Fruit fly (Drosophila melanogaster) whole organism, wandering third instar larva: ENCODE data around the gene CheA29a.

Source experiments
- Abd-B ChIP-seq: fragments of >200 bp; optimal IDR thresholded peaks from 2 replicates; lab custom pipeline; 2017; ENCODE audit warnings: missing biosample characterization, missing genetic modification characterization
- CG32264 ChIP-seq: fragments of 200-800 bp; sonication (Bioruptor generic); optimal IDR thresholded peaks from 2 replicates; lab custom pipeline; 2016; ENCODE audit warnings: missing biosample characterization, missing genetic modification characterization
- CG9705 ChIP-seq: fragments of 200-800 bp; sonication (Bioruptor generic); optimal IDR thresholded peaks from 2 replicates; lab custom pipeline; 2018; ENCODE audit warnings: missing biosample characterization, mild to moderate bottlenecking, missing genetic modification characterization
- GATAd ChIP-seq: sonication (Bioruptor generic); optimal IDR thresholded peaks from 2 replicates; lab custom pipeline; 2016; ENCODE audit warnings: missing biosample characterization, missing genetic modification characterization
- HLH106 ChIP-seq: fragments of 200-800 bp; optimal IDR thresholded peaks from 3 replicates; lab custom pipeline; 2019; ENCODE audit warnings: missing biosample characterization, mild to moderate bottlenecking, missing genetic modification characterization, moderate library complexity
- Hnf4 ChIP-seq: fragments of 200-800 bp; sonication (Bioruptor generic); optimal IDR thresholded peaks from 2 replicates; lab custom pipeline; 2016; ENCODE audit warnings: missing biosample characterization, mild to moderate bottlenecking, missing genetic modification characterization
- Hr78 ChIP-seq: fragments of >200 bp; optimal IDR thresholded peaks from 2 replicates; lab custom pipeline; 2017; ENCODE audit warnings: missing biosample characterization, missing genetic modification characterization
- Hr83 ChIP-seq: fragments of 200-300 bp; sonication (Bioruptor generic); optimal IDR thresholded peaks from 2 replicates; lab custom pipeline; 2016; ENCODE audit warnings: missing biosample characterization, mild to moderate bottlenecking, missing genetic modification characterization, moderate library complexity; ENCODE audit not compliant: poor library complexity, severe bottlenecking
- Jra ChIP-seq: sonication (Bioruptor generic); optimal IDR thresholded peaks from 2 replicates; lab custom pipeline; 2016; ENCODE audit warnings: missing biosample characterization, missing genetic modification characterization
- Myc ChIP-seq: fragments of >200 bp; optimal IDR thresholded peaks from 2 replicates; lab custom pipeline; 2017
- OdsH ChIP-seq: fragments of 200-800 bp; sonication (Bioruptor generic); optimal IDR thresholded peaks from 2 replicates; lab custom pipeline; 2016; ENCODE audit warnings: missing biosample characterization, mild to moderate bottlenecking, missing genetic modification characterization
- Rel ChIP-seq, 2 experiments: fragments of 200-800 bp; sonication (Bioruptor generic) in 1 of 2; optimal IDR thresholded peaks; 2 replicates in 1 of 2; 3 replicates in 1 of 2; lab custom pipeline; 2016 to 2019; ENCODE audit warnings: mild to moderate bottlenecking in 2 of 2, missing biosample characterization in 2 of 2, missing genetic modification characterization in 2 of 2, moderate library complexity in 1 of 2
- Sp1 ChIP-seq: fragments of 200-800 bp; sonication (Bioruptor generic); optimal IDR thresholded peaks from 3 replicates; lab custom pipeline; 2019; ENCODE audit warnings: missing biosample characterization, mild to moderate bottlenecking, missing genetic modification characterization, moderate library complexity
- br ChIP-seq: fragments of 200-800 bp; sonication (Bioruptor generic); optimal IDR thresholded peaks from 2 replicates; lab custom pipeline; 2016; ENCODE audit warnings: missing biosample characterization, missing genetic modification characterization
- brk ChIP-seq: fragments of 200-800 bp; sonication (Bioruptor generic); optimal IDR thresholded peaks from 2 replicates; lab custom pipeline; 2016; ENCODE audit warnings: missing biosample characterization, mild to moderate bottlenecking, missing genetic modification characterization
- dl ChIP-seq, 2 experiments: fragments of 175-275, 200-275 bp in 1 of 2; fragments of 200-275 bp in 1 of 2; sonication (Bioruptor generic); optimal IDR thresholded peaks; lab custom pipeline; 2018; ENCODE audit warnings: mild to moderate bottlenecking in 2 of 2, missing biosample characterization in 2 of 2, missing genetic modification characterization in 2 of 2, moderate library complexity in 2 of 2; ENCODE audit not compliant: partially characterized antibody in 2 of 2, insufficient read depth in 1 of 2
- dmrt93B ChIP-seq: fragments of 200-800 bp; sonication (Bioruptor generic); optimal IDR thresholded peaks from 2 replicates; lab custom pipeline; 2018; ENCODE audit warnings: missing biosample characterization, mild to moderate bottlenecking, missing genetic modification characterization
- dsf ChIP-seq: sonication (Bioruptor generic); optimal IDR thresholded peaks from 2 replicates; lab custom pipeline; 2016; ENCODE audit warnings: missing biosample characterization, missing genetic modification characterization, borderline replicate concordance
- ey ChIP-seq: fragments of 200-800 bp; sonication (Bioruptor generic); optimal IDR thresholded peaks from 2 replicates; lab custom pipeline; 2016; ENCODE audit warnings: missing biosample characterization, missing genetic modification characterization
- foxo ChIP-seq, 2 experiments: fragments of 200-800 bp; sonication (Bioruptor generic); optimal IDR thresholded peaks; 2 replicates in 1 of 2; 3 replicates in 1 of 2; lab custom pipeline; 2016 to 2017; ENCODE audit warnings: missing biosample characterization in 2 of 2, missing genetic modification characterization in 2 of 2
- fru ChIP-seq: fragments of 200-800 bp; sonication (Bioruptor generic); optimal IDR thresholded peaks from 3 replicates; lab custom pipeline; 2016; ENCODE audit warnings: missing biosample characterization, mild to moderate bottlenecking, missing genetic modification characterization
- h ChIP-seq: fragments of 200-800 bp; sonication (Bioruptor generic); optimal IDR thresholded peaks from 3 replicates; lab custom pipeline; 2016; ENCODE audit warnings: missing biosample characterization, mild to moderate bottlenecking, missing genetic modification characterization
- jim ChIP-seq: fragments of 175-275, 200-325 bp; sonication (Bioruptor generic); optimal IDR thresholded peaks from 2 replicates; lab custom pipeline; 2016; ENCODE audit warnings: missing biosample characterization, mild to moderate bottlenecking, missing genetic modification characterization
- pan ChIP-seq: fragments of >200 bp; optimal IDR thresholded peaks from 2 replicates; lab custom pipeline; 2017
- psq ChIP-seq: fragments of 200-800 bp; sonication (Bioruptor generic); optimal IDR thresholded peaks from 3 replicates; lab custom pipeline; 2017; ENCODE audit warnings: missing biosample characterization, mild to moderate bottlenecking, missing genetic modification characterization, moderate library complexity
- rgr ChIP-seq: fragments of 200-800 bp; sonication (Bioruptor generic); optimal IDR thresholded peaks from 3 replicates; lab custom pipeline; 2016; ENCODE audit warnings: missing biosample characterization, mild to moderate bottlenecking, missing genetic modification characterization
- sage ChIP-seq: fragments of 200-800 bp; sonication (Bioruptor generic); optimal IDR thresholded peaks from 2 replicates; lab custom pipeline; 2016; ENCODE audit warnings: missing biosample characterization, mild to moderate bottlenecking, missing genetic modification characterization
- woc ChIP-seq: sonication (Bioruptor generic); optimal IDR thresholded peaks from 2 replicates; lab custom pipeline; 2016; ENCODE audit warnings: missing biosample characterization, mild to moderate bottlenecking, missing genetic modification characterization

The CheA29a gene

DNA sequence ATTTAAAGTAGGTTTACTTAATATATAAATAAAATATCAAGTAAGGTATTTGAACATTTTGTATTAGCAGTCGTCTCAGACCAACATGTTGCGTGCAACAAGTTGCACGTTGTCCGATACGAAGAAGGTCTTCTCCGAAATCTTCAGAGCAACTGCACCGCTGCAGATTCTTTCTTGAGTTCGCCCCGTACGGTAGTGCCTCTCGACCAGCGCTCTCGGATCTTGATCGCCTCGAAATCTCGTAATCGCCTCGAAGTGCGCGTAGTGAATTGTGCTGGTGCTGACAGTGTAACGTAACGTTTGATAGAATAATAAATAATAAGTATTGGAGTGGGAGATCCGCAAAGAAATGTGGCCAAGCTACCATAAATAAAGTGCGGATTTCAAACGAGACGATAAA lies 10.5 kb upstream of the CheA29a start, which contains the start of gene dachs:
TSS of gene dachs (plus strand) at position 175 of the 400 bp plus-strand sequence.
- no peak for TF ChIP-seq OdsH (GFP tag; lab: Kevin White, UChicago)
- no peak for TF ChIP-seq Myc
- TF ChIP-seq Hnf4 (GFP tag; lab: Kevin White, UChicago), result no peak
- no peak for TF ChIP-seq Abd-B
- no peak for TF ChIP-seq Hr78
- no peak for TF ChIP-seq sage (GFP tag; lab: Kevin White, UChicago)
- TF ChIP-seq jim (GFP tag; lab: Kevin White, UChicago), result no peak
- TF ChIP-seq CG32264 (GFP tag; lab: Kevin White, UChicago), result no peak
- TF ChIP-seq GATAd, result no peak
- TF ChIP-seq ey (GFP tag; lab: Kevin White, UChicago), result no peak
- no peak for TF ChIP-seq Rel (GFP tag; optimal IDR thresholded peaks at IDR 0.05; lab: Kevin White, UChicago)
- TF ChIP-seq Rel (tag; optimal IDR thresholded peaks at IDR 0.05; lab: Kevin White, UChicago), result no peak
- TF ChIP-seq dmrt93B, result no peak
- no peak for TF ChIP-seq Sp1 (GFP tag; lab: Kevin White, UChicago)
- TF ChIP-seq dsf (GFP tag; lab: Kevin White, UChicago), result no peak
- no peak for TF ChIP-seq Jra
- TF ChIP-seq, all 38 proteins: peak for 0

DNA sequence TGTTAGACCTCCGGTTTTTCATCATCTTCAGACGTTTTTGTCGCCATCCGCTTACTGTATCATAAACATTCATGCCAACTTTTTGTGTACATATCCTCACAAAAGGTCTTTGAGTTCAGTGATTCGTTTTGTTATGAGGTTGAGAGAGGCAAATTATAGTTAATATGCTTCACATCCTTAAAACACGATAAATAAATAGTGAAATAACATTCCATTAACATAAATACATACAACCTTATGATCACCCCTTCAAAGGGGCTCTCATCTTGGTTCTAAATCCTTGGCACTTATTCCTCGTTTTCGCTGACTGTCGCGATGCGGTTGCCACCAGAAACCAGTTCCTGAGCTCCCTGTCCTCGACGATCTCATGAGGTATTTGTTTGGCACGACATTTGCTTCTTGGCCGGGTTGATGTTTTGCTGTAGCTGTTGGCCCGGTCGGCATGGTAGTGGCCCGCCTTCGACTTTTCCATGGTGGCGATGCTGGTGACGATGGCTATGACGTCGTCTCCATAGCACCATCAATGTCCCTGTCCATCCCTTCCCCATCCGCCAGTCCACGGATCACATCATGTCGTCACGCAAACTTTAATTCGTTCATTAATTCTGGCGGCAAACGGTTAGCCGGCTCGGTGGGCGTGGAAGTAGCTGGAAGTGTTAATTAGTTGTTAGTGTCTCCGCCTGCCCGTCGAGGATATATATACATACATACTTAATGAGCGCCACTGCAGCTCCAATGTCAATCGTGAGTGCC lies 8.0 kb upstream of the CheA29a start:
- TF ChIP-seq fru (GFP tag; lab: Kevin White, UChicago) (peak; percentile 48), pan (lab: Kevin White, UChicago) (no peak), ey (GFP tag; lab: Kevin White, UChicago) (peak; percentile 30), OdsH (GFP tag; lab: Kevin White, UChicago) (peak; percentile 33), foxo (GFP tag; optimal IDR thresholded peaks at IDR 0.05; lab: Kevin White, UChicago) (peak in 1 of 2 experiments; percentile 52), HLH106 (tag; lab: Kevin White, UChicago) (peak; percentile 48), dmrt93B (no peak), rgr (GFP tag; lab: Kevin White, UChicago) (peak; percentile 11), h (GFP tag; lab: Kevin White, UChicago) (peak; percentile 40), woc (peak; percentile 35), psq (peak; percentile 11)

DNA sequence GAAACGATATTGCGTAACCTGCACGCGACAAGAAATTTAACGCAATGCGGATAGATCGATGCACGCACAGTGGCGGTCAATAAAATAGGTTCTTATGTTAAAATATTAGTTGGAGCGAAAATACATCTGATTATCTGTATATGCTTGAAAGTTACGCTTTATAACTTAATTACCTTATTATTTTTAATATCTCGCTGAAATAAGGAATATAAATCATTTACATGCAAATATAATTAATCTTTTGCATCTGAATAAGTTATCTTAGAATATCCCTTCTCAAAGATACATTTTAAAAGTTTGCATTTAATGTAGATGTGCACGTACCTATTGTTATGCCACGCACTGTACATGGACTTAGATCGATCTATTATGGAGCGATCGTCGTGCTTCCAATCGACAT lies 5.5 kb upstream of the CheA29a start:
- TF ChIP-seq foxo (GFP tag; optimal IDR thresholded peaks at IDR 0.05; lab: Kevin White, UChicago) (peak in 1 of 2 experiments; percentile 22), Sp1 (GFP tag; lab: Kevin White, UChicago) (peak; percentile 32), h (GFP tag; lab: Kevin White, UChicago) (peak; percentile 7), CG32264 (GFP tag; lab: Kevin White, UChicago) (no peak)

dm6 chr2L:8473448-8473847 lies 3.7 kb upstream of the CheA29a start:
- TF ChIP-seq Abd-B (no peak), Hr78 (no peak), ey (GFP tag; lab: Kevin White, UChicago) (peak; percentile 88), sage (GFP tag; lab: Kevin White, UChicago) (peak; percentile 32), h (GFP tag; lab: Kevin White, UChicago) (peak; percentile 85), br (GFP tag; lab: Kevin White, UChicago) (peak; percentile 83), Jra (peak; percentile 21), brk (GFP tag; lab: Kevin White, UChicago) (peak; percentile 73), foxo (GFP tag; optimal IDR thresholded peaks at IDR 0.05; lab: Kevin White, UChicago) (peak; percentile 36 to 76), OdsH (GFP tag; lab: Kevin White, UChicago) (peak; percentile 74), Hnf4 (GFP tag; lab: Kevin White, UChicago) (peak; percentile 42), woc (peak; percentile 74), rgr (GFP tag; lab: Kevin White, UChicago) (peak; percentile 73), Rel (GFP tag; optimal IDR thresholded peaks at IDR 0.05; lab: Kevin White, UChicago) (no peak), Rel (tag; optimal IDR thresholded peaks at IDR 0.05; lab: Kevin White, UChicago) (peak; percentile 8), CG9705 (GFP tag; lab: Kevin White, UChicago) (peak; percentile 70), CG32264 (GFP tag; lab: Kevin White, UChicago) (peak; percentile 73), dl (GFP tag; optimal IDR thresholded peaks at IDR 0.05; lab: Kevin White, UChicago; ENCODE audit: insufficient read depth in 1 of 2, partially characterized antibody in 2 of 2) (no peak), jim (GFP tag; lab: Kevin White, UChicago) (no peak), Hr83 (GFP tag; lab: Kevin White, UChicago) (no peak), HLH106 (tag; lab: Kevin White, UChicago) (peak; percentile 78), psq (peak; percentile 73), dmrt93B (peak; percentile 76), Sp1 (GFP tag; lab: Kevin White, UChicago) (peak; percentile 82), fru (GFP tag; lab: Kevin White, UChicago) (peak; percentile 86)
